Worm (Caenorhabditis elegans) whole organism, dauer: ENCODE data around the gene pcn-1.

Experiments
- unc-62 ChIP-seq: sonication (generic microtip); optimal IDR thresholded peaks from 2 replicates; lab custom pipeline; 2017; ENCODE audit warnings: missing biosample characterization, missing genetic modification reagents, missing genetic modification characterization

Gene pcn-1

DNA sequence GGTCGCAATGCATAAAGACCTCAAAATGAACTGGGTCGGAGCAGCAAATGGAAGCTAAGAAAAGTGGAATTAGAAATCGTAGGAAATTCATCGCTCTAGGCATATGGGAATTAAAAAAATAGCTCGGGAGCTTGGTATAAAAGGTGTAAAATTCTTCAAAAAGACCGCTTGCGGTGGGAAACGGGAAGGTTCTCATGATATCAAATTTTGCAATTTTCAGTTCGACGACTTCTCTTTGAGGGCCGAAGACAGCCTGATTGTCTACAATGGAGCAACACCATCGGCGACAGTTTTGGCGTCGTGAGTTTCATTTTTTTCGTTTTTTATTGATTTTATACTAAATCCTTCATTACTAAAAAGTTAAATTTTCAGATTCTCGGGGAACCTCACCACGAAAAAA, 50.7 kb downstream of the pcn-1 start, which contains the start of gene F47C12.8:
Gene F47C12.8 (minus strand): TSS at position 101 of the 400 bp plus-strand sequence.
- TF ChIP-seq unc-62 (GFP tag; lab: Kevin White, UChicago) = no peak
